Fruit fly (Drosophila melanogaster): ENCODE measurements around the gene CG33272.

dm6 chr3L:11489489-11489888 is 20.9 kb downstream of the CG33272 start:
- TF ChIP-seq Taf1 (GFP tag; IDR thresholded peaks at IDR 0.05) (no peak), nmo (GFP tag; optimal IDR thresholded peaks at IDR 0.05) (no peak), CG14050 (GFP tag; IDR thresholded peaks at IDR 0.05) (no peak), tio (GFP tag; optimal IDR thresholded peaks at IDR 0.05) (no peak), Gug (GFP tag; IDR thresholded peaks at IDR 0.05) (no peak), odd (GFP tag; optimal IDR thresholded peaks at IDR 0.05) (no peak), Rx (GFP tag; IDR thresholded peaks at IDR 0.05) (no peak), Xbp1 (GFP tag; optimal IDR thresholded peaks at IDR 0.05) (no peak)
